Fruit fly (Drosophila melanogaster) whole organism, embryonic: Measurements from ENCODE around the gene CG42487.

ENCODE experiments used
- Abd-B ChIP-seq: fragments of 200-800 bp; sonication (Bioruptor generic); optimal IDR thresholded peaks from 2 replicates; lab custom pipeline; 2018; ENCODE audit warnings: missing biosample characterization, mild to moderate bottlenecking, missing genetic modification characterization, moderate library complexity
- Blimp-1 ChIP-seq: fragments of 200-800 bp; sonication (Bioruptor generic); optimal IDR thresholded peaks from 3 replicates; lab custom pipeline; 2018; ENCODE audit warnings: missing biosample characterization, missing genetic modification characterization, mild to moderate bottlenecking, moderate library complexity, missing genetic modification reagents
- CG10431 ChIP-seq: fragments of 200-800 bp; sonication (Bioruptor generic); optimal IDR thresholded peaks from 3 replicates; lab custom pipeline; 2018; ENCODE audit warnings: missing biosample characterization, mild to moderate bottlenecking, missing genetic modification characterization
- CG10543 ChIP-seq: fragments of 200-800 bp; sonication (Bioruptor generic); optimal IDR thresholded peaks from 3 replicates; lab custom pipeline; 2017; ENCODE audit warnings: missing biosample characterization, mild to moderate bottlenecking, missing genetic modification characterization, moderate library complexity
- CG12236 ChIP-seq: fragments of 200-800 bp; sonication (Bioruptor generic); optimal IDR thresholded peaks from 2 replicates; lab custom pipeline; 2016; ENCODE audit warnings: missing biosample characterization, missing genetic modification characterization
- CG12299 ChIP-seq: fragments of 200-800 bp; sonication (Bioruptor generic); optimal IDR thresholded peaks from 2 replicates; lab custom pipeline; 2018; ENCODE audit warnings: missing biosample characterization, mild to moderate bottlenecking, missing genetic modification characterization
- CG13123 ChIP-seq: fragments of 200-800 bp; sonication (Bioruptor generic); optimal IDR thresholded peaks from 2 replicates; lab custom pipeline; 2016; ENCODE audit warnings: missing biosample characterization, missing genetic modification characterization
- CG1647 ChIP-seq: fragments of 200-800 bp; sonication (Bioruptor generic); optimal IDR thresholded peaks from 3 replicates; lab custom pipeline; 2016; ENCODE audit warnings: missing biosample characterization, missing genetic modification characterization
- CG16813 ChIP-seq: fragments of 200-800 bp; sonication (Bioruptor generic); IDR thresholded peaks from 3 replicates; pipeline ENCODE4 v1.3.6; 2022; ENCODE audit warnings: missing biosample characterization, missing genetic modification characterization; ENCODE audit not compliant: partially characterized antibody
- CG17361 ChIP-seq: fragments of 200-800 bp; sonication (Bioruptor generic); IDR thresholded peaks from 3 replicates; pipeline ENCODE4 v1.3.6; 2022; ENCODE audit warnings: missing biosample characterization, missing genetic modification characterization
- CG17568 ChIP-seq: fragments of 200-800 bp; sonication (Bioruptor generic); optimal IDR thresholded peaks from 2 replicates; lab custom pipeline; 2018; ENCODE audit warnings: missing biosample characterization, mild to moderate bottlenecking, missing genetic modification characterization, moderate library complexity
- CG18599 ChIP-seq: fragments of 200-800 bp; sonication (Bioruptor generic); optimal IDR thresholded peaks from 3 replicates; lab custom pipeline; 2017; ENCODE audit warnings: missing biosample characterization, missing genetic modification characterization, mild to moderate bottlenecking, moderate library complexity, missing genetic modification reagents
- CG30020 ChIP-seq: fragments of 200-800 bp; optimal IDR thresholded peaks from 2 replicates; lab custom pipeline; 2019; ENCODE audit warnings: missing biosample characterization, mild to moderate bottlenecking, missing genetic modification characterization, moderate library complexity
- CG30431 ChIP-seq: fragments of 200-800 bp; sonication (Bioruptor generic); optimal IDR thresholded peaks from 2 replicates; lab custom pipeline; 2017; ENCODE audit warnings: missing biosample characterization, missing genetic modification characterization
- CG6175 ChIP-seq: fragments of 200-800 bp; sonication (Bioruptor generic); IDR thresholded peaks from 3 replicates; pipeline ENCODE4 v1.3.6; 2022; ENCODE audit warnings: missing biosample characterization, missing genetic modification characterization
- CG6254 ChIP-seq: fragments of 200-800 bp; sonication (Bioruptor generic); optimal IDR thresholded peaks from 3 replicates; lab custom pipeline; 2017; ENCODE audit warnings: mild to moderate bottlenecking, missing biosample characterization, missing genetic modification reagents, missing genetic modification characterization
- CG6813 ChIP-seq: fragments of 200-800 bp; sonication (Bioruptor generic); optimal IDR thresholded peaks from 2 replicates; lab custom pipeline; 2017; ENCODE audit warnings: missing biosample characterization, missing genetic modification characterization, mild to moderate bottlenecking, moderate library complexity, missing genetic modification reagents
- CG7372 ChIP-seq: fragments of 200-800 bp; sonication (Bioruptor generic); IDR thresholded peaks from 2 replicates; pipeline ENCODE4 v1.3.6; 2022; ENCODE audit warnings: missing biosample characterization, missing genetic modification characterization
- CG8944 ChIP-seq: fragments of 200-800 bp; sonication (Bioruptor generic); optimal IDR thresholded peaks from 3 replicates; lab custom pipeline; 2016; ENCODE audit warnings: missing biosample characterization, missing genetic modification characterization
- CG9609 ChIP-seq: fragments of 200-800 bp; sonication (Bioruptor generic); optimal IDR thresholded peaks from 3 replicates; lab custom pipeline; 2016; ENCODE audit warnings: missing biosample characterization, missing genetic modification characterization
- Chrac-16 ChIP-seq: fragments of 200-800 bp; sonication (Bioruptor generic); optimal IDR thresholded peaks from 3 replicates; lab custom pipeline; 2016; ENCODE audit warnings: missing biosample characterization, missing genetic modification characterization
- GATAe ChIP-seq: fragments of 200-800 bp; sonication (Bioruptor generic); conservative IDR thresholded peaks from 2 replicates; pipeline ENCODE4 v1.3.6; 2022; ENCODE audit warnings: missing biosample characterization, missing genetic modification characterization
- HLH54F ChIP-seq: fragments of 200-800 bp; sonication (Bioruptor generic); optimal IDR thresholded peaks from 3 replicates; lab custom pipeline; 2016; ENCODE audit warnings: missing biosample characterization, missing genetic modification characterization
- Hey ChIP-seq: fragments of 200-800 bp; sonication (Bioruptor generic); optimal IDR thresholded peaks from 3 replicates; lab custom pipeline; 2018; ENCODE audit warnings: missing biosample characterization, mild to moderate bottlenecking, missing genetic modification characterization
- Hmx ChIP-seq: fragments of 200-800 bp; sonication (Bioruptor generic); optimal IDR thresholded peaks from 2 replicates; lab custom pipeline; 2016; ENCODE audit warnings: missing biosample characterization, missing genetic modification characterization
- MTF-1 ChIP-seq: fragments of 200-800 bp; sonication (Bioruptor generic); optimal IDR thresholded peaks from 2 replicates; lab custom pipeline; 2018; ENCODE audit warnings: missing biosample characterization, mild to moderate bottlenecking, missing genetic modification characterization, borderline replicate concordance
- Ptx1 ChIP-seq: fragments of 200-800 bp; sonication (Bioruptor generic); IDR thresholded peaks from 2 replicates; pipeline ENCODE4 v1.3.6; 2022; ENCODE audit warnings: missing biosample characterization, missing genetic modification characterization
- Rx ChIP-seq: fragments of 200-800 bp; sonication (Bioruptor generic); IDR thresholded peaks from 2 replicates; pipeline ENCODE4 v1.3.6; 2022; ENCODE audit warnings: missing biosample characterization, missing genetic modification characterization
- Stat92E ChIP-seq, 3 experiments: fragments of >200 bp in 2 of 3; fragments of 200-800 bp in 1 of 3; sonication (Bioruptor generic) in 1 of 3; optimal IDR thresholded peaks; 2 replicates each; lab custom pipeline; 2017 to 2019; ENCODE audit warnings: missing biosample characterization in 3 of 3, missing genetic modification characterization in 3 of 3, mild to moderate bottlenecking in 1 of 3, moderate library complexity in 1 of 3
- YL-1 ChIP-seq: fragments of 200-800 bp; sonication (Bioruptor generic); optimal IDR thresholded peaks from 3 replicates; lab custom pipeline; 2017; ENCODE audit warnings: missing biosample characterization, mild to moderate bottlenecking, missing genetic modification characterization
- al ChIP-seq: fragments of 200-800 bp; sonication (Bioruptor generic); IDR thresholded peaks from 2 replicates; pipeline ENCODE4 v1.3.6; 2022; ENCODE audit warnings: missing biosample characterization, missing genetic modification characterization
- ap ChIP-seq: fragments of 200-800 bp; sonication (Bioruptor generic); IDR thresholded peaks from 2 replicates; pipeline ENCODE4 v1.3.6; 2022; ENCODE audit warnings: missing biosample characterization, missing genetic modification characterization
- bcd ChIP-seq: fragments of 200-800 bp; sonication (Bioruptor generic); optimal IDR thresholded peaks from 2 replicates; lab custom pipeline; 2017; ENCODE audit warnings: missing biosample characterization, mild to moderate bottlenecking, missing genetic modification characterization
- cad ChIP-seq: fragments of >200 bp; optimal IDR thresholded peaks from 2 replicates; lab custom pipeline; 2017; ENCODE audit warnings: missing biosample characterization, missing genetic modification characterization
- cato ChIP-seq: fragments of 200-800 bp; sonication (Bioruptor generic); optimal IDR thresholded peaks from 2 replicates; lab custom pipeline; 2016; ENCODE audit warnings: missing biosample characterization, missing genetic modification characterization, borderline replicate concordance
- ewg ChIP-seq: fragments of 200-800 bp; sonication (Bioruptor generic); optimal IDR thresholded peaks from 3 replicates; lab custom pipeline; 2017; ENCODE audit warnings: mild to moderate bottlenecking, missing biosample characterization, missing genetic modification reagents, missing genetic modification characterization
- grau ChIP-seq: fragments of 200-800 bp; optimal IDR thresholded peaks from 3 replicates; lab custom pipeline; 2019; ENCODE audit warnings: missing biosample characterization, mild to moderate bottlenecking, missing genetic modification characterization, moderate library complexity
- gt ChIP-seq: fragments of 200-800 bp; sonication (Bioruptor generic); IDR thresholded peaks from 2 replicates; pipeline ENCODE4 v1.3.6; 2022; ENCODE audit warnings: missing biosample characterization, missing genetic modification characterization
- kay ChIP-seq: fragments of 200-800 bp; sonication (Bioruptor generic); optimal IDR thresholded peaks from 2 replicates; lab custom pipeline; 2016; ENCODE audit warnings: missing biosample characterization, missing genetic modification characterization
- lilli ChIP-seq: fragments of 200-800 bp; sonication (Bioruptor generic); optimal IDR thresholded peaks from 3 replicates; lab custom pipeline; 2016; ENCODE audit warnings: missing biosample characterization, missing genetic modification characterization
- nerfin-1 ChIP-seq: fragments of 200-800 bp; sonication (Bioruptor generic); optimal IDR thresholded peaks from 3 replicates; lab custom pipeline; 2019; ENCODE audit warnings: missing biosample characterization, mild to moderate bottlenecking, missing genetic modification characterization, moderate library complexity
- nerfin-2 ChIP-seq: fragments of 200-800 bp; sonication (Bioruptor generic); IDR thresholded peaks from 2 replicates; pipeline ENCODE4 v1.3.6; 2022; ENCODE audit warnings: missing biosample characterization, missing genetic modification characterization; ENCODE audit not compliant: partially characterized antibody
- nmo ChIP-seq: fragments of 200-800 bp; sonication (Bioruptor generic); optimal IDR thresholded peaks from 2 replicates; lab custom pipeline; 2018; ENCODE audit warnings: missing biosample characterization, mild to moderate bottlenecking, missing genetic modification characterization, moderate library complexity
- pzg ChIP-seq: fragments of 200-800 bp; sonication (Bioruptor generic); optimal IDR thresholded peaks from 3 replicates; lab custom pipeline; 2018; ENCODE audit warnings: missing biosample characterization, mild to moderate bottlenecking, missing genetic modification characterization, moderate library complexity
- ranshi ChIP-seq: fragments of 200-800 bp; sonication (Bioruptor generic); IDR thresholded peaks from 2 replicates; pipeline ENCODE4 v1.3.6; 2022; ENCODE audit warnings: missing biosample characterization, missing genetic modification characterization
- toy ChIP-seq: fragments of 200-800 bp; sonication (Bioruptor generic); IDR thresholded peaks from 2 replicates; pipeline ENCODE4 v1.3.6; 2022; ENCODE audit warnings: missing biosample characterization, missing genetic modification characterization
- vnd ChIP-seq: fragments of 200-800 bp; sonication (Bioruptor generic); IDR thresholded peaks from 3 replicates; pipeline ENCODE4 v1.3.6; 2022; ENCODE audit warnings: missing biosample characterization, missing genetic modification characterization; ENCODE audit not compliant: partially characterized antibody
- zfh1 ChIP-seq: fragments of 200-800 bp; sonication (Bioruptor generic); IDR thresholded peaks from 3 replicates; pipeline ENCODE4 v1.3.6; 2022; ENCODE audit warnings: missing biosample characterization, missing genetic modification characterization

CG42487 gene

dm6 chr3R:27916355-27917019, 42.6 kb downstream of the CG42487 start, which contains the start of the genes CG5003 and mRpS22 (continued):
- TF ChIP-seq cad (GFP tag; lab: Kevin White, UChicago) (no peak), nerfin-1 (tag; lab: Kevin White, UChicago) (peak; percentile 63), CG18599 (GFP tag; lab: Kevin White, UChicago) (peak; percentile 45), grau (tag; lab: Kevin White, UChicago) (peak; percentile 68), ap (GFP tag; lab: Robert Waterston, UW) (0 out of 2 replicates have a peak, but pooled peaks have one; percentile 10), CG16813 (GFP tag; lab: Robert Waterston, UW) (peak; percentile 46; the same call in 1 of the 3 replicates), CG6175 (GFP tag; lab: Robert Waterston, UW) (no peak), CG12236 (GFP tag; lab: Kevin White, UChicago) (no peak), GATAe (GFP tag; lab: Robert Waterston, UW) (no peak), gt (GFP tag; lab: Robert Waterston, UW) (no peak), ranshi (GFP tag; lab: Robert Waterston, UW) (0 out of 2 replicates have a peak, but pooled peaks have one; percentile 11), CG6254 (no peak), CG17568 (no peak), cato (GFP tag; lab: Kevin White, UChicago) (peak; percentile 19), CG12299 (tag; lab: Kevin White, UChicago) (no peak), CG1647 (GFP tag; lab: Kevin White, UChicago) (peak; percentile 55), Hey (tag; lab: Kevin White, UChicago) (no peak), CG17361 (peak; percentile 88; the same call in 2 of the 3 replicates), CG9609 (GFP tag; lab: Kevin White, UChicago) (no peak), pzg (GFP tag; lab: Kevin White, UChicago) (peak; percentile 22), bcd (peak; percentile 50), ewg (peak; percentile 47), nerfin-2 (GFP tag; lab: Robert Waterston, UW) (no peak), Stat92E (GFP tag; optimal IDR thresholded peaks at IDR 0.05; lab: Kevin White, UChicago) (no peak), CG30431 (GFP tag; lab: Kevin White, UChicago) (no peak), Ptx1 (no peak), Blimp-1 (GFP tag; lab: Kevin White, UChicago) (no peak), Rx (GFP tag; lab: Robert Waterston, UW) (no peak), nmo (GFP tag; lab: Kevin White, UChicago) (peak; percentile 80), CG10543 (peak; percentile 80), al (peak; percentile 25; the same call in 1 of the 2 replicates), YL-1 (GFP tag; lab: Kevin White, UChicago) (peak; percentile 39), kay (GFP tag; lab: Kevin White, UChicago) (peak; percentile 55), HLH54F (GFP tag; lab: Kevin White, UChicago) (peak; percentile 7), zfh1 (GFP tag; lab: Robert Waterston, UW) (peak; percentile 6; the same call in 1 of the 3 replicates), Abd-B (GFP tag; lab: Kevin White, UChicago) (peak; percentile 78), CG30020 (tag; lab: Kevin White, UChicago) (peak; percentile 64), Chrac-16 (GFP tag; lab: Kevin White, UChicago) (peak; percentile 59), CG13123 (no peak), toy (GFP tag; lab: Robert Waterston, UW) (no peak), MTF-1 (no peak), CG7372 (GFP tag; lab: Robert Waterston, UW) (peak; percentile 52; the same call in 1 of the 2 replicates), vnd (GFP tag; lab: Robert Waterston, UW) (0 out of 3 replicates have a peak, but pooled peaks have one; percentile 28), CG6813 (no peak), lilli (peak; percentile 63), CG8944 (GFP tag; lab: Kevin White, UChicago) (no peak), Hmx (no peak), CG10431 (GFP tag; lab: Kevin White, UChicago) (peak; percentile 16)
